Worm (Caenorhabditis elegans): Measurements from ENCODE around the gene ZK856.4.
A peak's percentile ranks its signal among the peaks of the same experiment; 100 is the strongest.

Gene ZK856.4

ce11 chrV:10203435-10204009, 20.4 kb downstream of the ZK856.4 start, which contains the start of gene chpf-1:
Gene chpf-1 (minus strand): TSS chrV:10203485.
- TF ChIP-seq ceh-43 (GFP tag; optimal IDR thresholded peaks at IDR 0.05) (no peak), sptf-1 (tag; optimal IDR thresholded peaks at IDR 0.05) (no peak), unc-62 (GFP tag; optimal IDR thresholded peaks at IDR 0.05) (no peak), flh-1 (GFP tag; optimal IDR thresholded peaks at IDR 0.05) (no peak), ceh-83 (GFP tag; optimal IDR thresholded peaks at IDR 0.05) (no peak), drap-1 (GFP tag; optimal IDR thresholded peaks at IDR 0.05) (no peak), sem-2 (GFP tag; optimal IDR thresholded peaks at IDR 0.05) (no peak), M03D4.4 (tag; optimal IDR thresholded peaks at IDR 0.05) (no peak), tbx-8 (GFP tag; optimal IDR thresholded peaks at IDR 0.05) (no peak), nhr-76 (tag; optimal IDR thresholded peaks at IDR 0.05) (no peak)

ce11 chrV:10204863-10205338, 21.8 kb downstream of the ZK856.4 start, which contains the start of the genes ZK856.19 and ZK856.11:
Gene ZK856.19 (minus strand): TSS chrV:10204913.
Gene ZK856.11 (minus strand): TSS chrV:10204938.
- TF ChIP-seq lsy-2 (tag; optimal IDR thresholded peaks at IDR 0.05) (peak; percentile 62), pha-4 (tag; optimal IDR thresholded peaks at IDR 0.05) (peak; percentile 37), unc-120 (tag; optimal IDR thresholded peaks at IDR 0.05; ENCODE audit: poor library complexity, severe bottlenecking) (peak; percentile 65), mep-1 (tag; optimal IDR thresholded peaks at IDR 0.05) (no peak)

DNA sequence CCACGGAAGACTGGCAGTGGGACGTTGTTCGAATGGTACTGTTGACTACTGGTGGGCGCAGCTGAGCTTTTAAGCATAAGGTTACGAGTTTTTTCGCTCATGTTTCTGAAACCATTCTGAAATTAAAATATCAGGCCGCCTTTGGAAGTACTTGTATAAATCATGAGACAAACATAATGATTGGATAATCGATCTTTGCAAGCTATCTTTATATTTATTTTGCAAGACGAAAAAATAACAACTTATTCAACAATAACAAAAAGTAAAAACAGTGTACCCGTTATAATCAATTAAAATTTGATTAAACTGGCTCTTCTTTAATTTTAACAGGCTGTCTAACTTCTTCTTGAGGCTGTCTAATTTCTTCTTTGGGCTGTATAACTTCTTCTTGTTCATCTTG, 22.4 kb downstream of the ZK856.4 start, which contains the start of gene ZK856.16:
ZK856.16 (minus strand) TSS at position 101 of the 400 bp plus-strand sequence.
- TF ChIP-seq bed-3 (GFP tag; optimal IDR thresholded peaks at IDR 0.05) (no peak), cnd-1 (tag; optimal IDR thresholded peaks at IDR 0.05) (no peak), nhr-76 (tag; optimal IDR thresholded peaks at IDR 0.05) (no peak), lin-13 (tag; optimal IDR thresholded peaks at IDR 0.05) (no peak), unc-39 (tag; optimal IDR thresholded peaks at IDR 0.05) (no peak), drap-1 (GFP tag; optimal IDR thresholded peaks at IDR 0.05) (no peak), M03D4.4 (tag; optimal IDR thresholded peaks at IDR 0.05) (no peak), flh-1 (GFP tag; optimal IDR thresholded peaks at IDR 0.05) (no peak), snpc-4 (tag; optimal IDR thresholded peaks at IDR 0.05) (no peak), mls-2 (tag; optimal IDR thresholded peaks at IDR 0.05) (no peak), ham-2 (GFP tag; optimal IDR thresholded peaks at IDR 0.05) (no peak), pha-4 (tag; optimal IDR thresholded peaks at IDR 0.05) (no peak), nhr-12 (tag; optimal IDR thresholded peaks at IDR 0.05) (no peak), unc-120 (tag; optimal IDR thresholded peaks at IDR 0.05; ENCODE audit: poor library complexity, severe bottlenecking) (no peak), nhr-2 (tag; optimal IDR thresholded peaks at IDR 0.05) (no peak), lsy-2 (tag; optimal IDR thresholded peaks at IDR 0.05) (no peak), tbx-8 (GFP tag; optimal IDR thresholded peaks at IDR 0.05) (no peak)

ce11 chrV:10206502-10206901, 23.4 kb downstream of the ZK856.4 start, which contains the start of gene rpc-25:
Gene rpc-25 (minus strand): TSS chrV:10206602.
- TF ChIP-seq snpc-4 (tag; optimal IDR thresholded peaks at IDR 0.05) (no peak), unc-39 (tag; optimal IDR thresholded peaks at IDR 0.05) (no peak), nhr-12 (tag; optimal IDR thresholded peaks at IDR 0.05) (no peak), mab-5 (tag; optimal IDR thresholded peaks at IDR 0.05) (no peak), unc-62 (GFP tag; optimal IDR thresholded peaks at IDR 0.05) (no peak)

DNA sequence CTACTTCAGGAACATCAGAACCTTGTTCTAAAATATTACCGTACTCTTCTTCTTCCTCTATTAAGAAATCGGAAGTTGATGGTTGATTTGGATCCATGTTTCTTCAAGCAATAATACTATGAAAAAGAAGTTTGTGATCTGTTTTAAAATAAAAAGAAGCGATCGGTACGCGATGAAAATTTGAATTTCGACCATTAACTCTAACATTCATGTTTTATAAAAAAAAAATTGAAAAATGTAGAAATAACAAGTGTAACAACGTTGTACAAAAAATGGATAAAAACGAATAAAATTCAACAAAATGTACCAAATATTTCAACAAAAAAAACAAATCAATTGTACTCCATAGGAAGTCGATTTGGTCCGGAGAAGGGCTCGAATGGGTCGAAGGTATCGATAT, 27.2 kb downstream of the ZK856.4 start, which contains the start of gene tftc-3:
tftc-3 (minus strand) TSS at position 101 of the 400 bp plus-strand sequence.
- no peak for TF ChIP-seq drap-1 (GFP tag; optimal IDR thresholded peaks at IDR 0.05)
- TF ChIP-seq nhr-76 (tag; optimal IDR thresholded peaks at IDR 0.05) = no peak
- no peak for TF ChIP-seq nhr-237 (tag; optimal IDR thresholded peaks at IDR 0.05)
- no peak for TF ChIP-seq ces-1 (GFP tag; optimal IDR thresholded peaks at IDR 0.05)
- TF ChIP-seq mab-5 (tag; optimal IDR thresholded peaks at IDR 0.05) = no peak
- TF ChIP-seq blmp-1 (tag; optimal IDR thresholded peaks at IDR 0.05) = no peak
- no peak for TF ChIP-seq nhr-28 (tag; optimal IDR thresholded peaks at IDR 0.05)
- TF ChIP-seq ceh-39 (tag; optimal IDR thresholded peaks at IDR 0.05) = no peak

DNA sequence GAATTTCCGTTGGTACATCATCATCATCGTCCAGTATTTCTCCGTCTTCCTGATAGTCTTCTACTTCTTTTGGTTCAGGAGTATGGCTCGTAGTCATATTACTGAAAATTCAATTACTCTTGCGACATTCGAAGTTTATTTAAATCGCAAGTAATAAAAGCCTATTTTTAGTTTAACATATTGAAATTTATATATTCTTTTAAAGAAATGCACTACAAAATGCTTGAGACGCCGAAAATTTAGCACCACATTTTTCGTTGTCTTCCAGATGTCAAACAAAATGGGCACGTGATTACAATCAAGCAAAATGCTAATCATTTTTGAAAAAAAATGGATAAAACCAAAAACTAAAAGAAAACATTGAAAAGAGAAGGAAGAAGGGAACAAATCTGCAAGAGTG, 28.9 kb downstream of the ZK856.4 start, which contains the start of gene zhit-3:
zhit-3 (minus strand) TSS at position 101 of the 400 bp plus-strand sequence.
- no peak for TF ChIP-seq blmp-1 (tag; optimal IDR thresholded peaks at IDR 0.05)
- no peak for TF ChIP-seq nhr-2 (tag; optimal IDR thresholded peaks at IDR 0.05)
- TF ChIP-seq sptf-1 (tag; optimal IDR thresholded peaks at IDR 0.05) = no peak
- TF ChIP-seq lin-13 (tag; optimal IDR thresholded peaks at IDR 0.05) = no peak
- TF ChIP-seq mab-5 (tag; optimal IDR thresholded peaks at IDR 0.05) = no peak
- no peak for TF ChIP-seq ham-2 (GFP tag; optimal IDR thresholded peaks at IDR 0.05)
- TF ChIP-seq ceh-43 (GFP tag; optimal IDR thresholded peaks at IDR 0.05) = no peak
- TF ChIP-seq ceh-39 (tag; optimal IDR thresholded peaks at IDR 0.05) = no peak
- no peak for TF ChIP-seq sem-2 (GFP tag; optimal IDR thresholded peaks at IDR 0.05)
- TF ChIP-seq ztf-11 (tag; optimal IDR thresholded peaks at IDR 0.05) = no peak
- no peak for TF ChIP-seq unc-39 (tag; optimal IDR thresholded peaks at IDR 0.05)
- TF ChIP-seq hlh-1 (tag; optimal IDR thresholded peaks at IDR 0.05) = no peak
- no peak for TF ChIP-seq bed-3 (GFP tag; optimal IDR thresholded peaks at IDR 0.05)
- no peak for TF ChIP-seq nhr-28 (tag; optimal IDR thresholded peaks at IDR 0.05)
- TF ChIP-seq unc-62 (GFP tag; optimal IDR thresholded peaks at IDR 0.05) = no peak
- no peak for TF ChIP-seq tbx-8 (GFP tag; optimal IDR thresholded peaks at IDR 0.05)
- no peak for TF ChIP-seq lsy-2 (tag; optimal IDR thresholded peaks at IDR 0.05)
- no peak for TF ChIP-seq nhr-12 (tag; optimal IDR thresholded peaks at IDR 0.05)
- TF ChIP-seq pha-4 (tag; optimal IDR thresholded peaks at IDR 0.05) = no peak
- no peak for TF ChIP-seq lin-32 (GFP tag; optimal IDR thresholded peaks at IDR 0.05)
